1 fruit fly cellular context compared by ENCODE assay signal in genomic region chr3L:9694169-9694866, dm6.
A peak's percentile ranks its signal among the peaks of the same experiment; 100 is the strongest.
TF ChIP-seq lines count a peak whose summit lies in the region.

No protein-coding gene starts in this region.

TF ChIP-seq in whole organism, embryonic, 481 proteins besides CTCF, POLR2A, EP300 and RAD21 (continued from another document):
- TF ChIP-seq onecut (GFP tag; IDR thresholded peaks at IDR 0.05; lab: Robert Waterston, UW) (no peak), CG12769 (tag; optimal IDR thresholded peaks at IDR 0.05; lab: Kevin White, UChicago) (peak; percentile 73), CG10543 (GFP tag; optimal IDR thresholded peaks at IDR 0.05; lab: Kevin White, UChicago) (no peak), CG11695 (GFP tag; IDR thresholded peaks at IDR 0.05; lab: Robert Waterston, UW) (0 out of 3 replicates have a peak, but pooled peaks have one; percentile 26), Med (GFP tag; lab: Kevin White, UChicago) (peak; percentile 8), Hey (tag; optimal IDR thresholded peaks at IDR 0.05; lab: Kevin White, UChicago) (no peak), Abd-B (GFP tag; optimal IDR thresholded peaks at IDR 0.05; lab: Kevin White, UChicago) (no peak), kah (GFP tag; optimal IDR thresholded peaks at IDR 0.05; lab: Kevin White, UChicago) (no peak), seq (GFP tag; IDR thresholded peaks at IDR 0.05; lab: Robert Waterston, UW) (peak; percentile 49; the same call in 1 of the 2 replicates), HmgD (GFP tag; optimal IDR thresholded peaks at IDR 0.05; lab: Kevin White, UChicago) (no peak), Doc2 (GFP tag; IDR thresholded peaks at IDR 0.05; lab: Robert Waterston, UW) (no peak), mirr (GFP tag; optimal IDR thresholded peaks at IDR 0.05; lab: Kevin White, UChicago) (peak; percentile 40), ewg (GFP tag; optimal IDR thresholded peaks at IDR 0.05; lab: Kevin White, UChicago) (peak; percentile 24), CG32532 (GFP tag; IDR thresholded peaks at IDR 0.05; lab: Robert Waterston, UW) (peak; percentile 57; the same call in 1 of the 2 replicates), CG17568 (GFP tag; optimal IDR thresholded peaks at IDR 0.05; lab: Kevin White, UChicago) (peak; percentile 31), Mad (GFP tag; optimal IDR thresholded peaks at IDR 0.05; lab: Kevin White, UChicago) (no peak), danr (GFP tag; IDR thresholded peaks at IDR 0.05; lab: Robert Waterston, UW) (no peak), dysf (GFP tag; IDR thresholded peaks at IDR 0.05; lab: Robert Waterston, UW) (no peak), Dip3 (GFP tag; optimal IDR thresholded peaks at IDR 0.05; lab: Kevin White, UChicago) (no peak), CG13287 (GFP tag; IDR thresholded peaks at IDR 0.05; lab: Robert Waterston, UW; ENCODE audit: partially characterized antibody) (peak; percentile 49; the same call in 1 of the 2 replicates), so (GFP tag; IDR thresholded peaks at IDR 0.05; lab: Robert Waterston, UW) (no peak), CG34224 (GFP tag; IDR thresholded peaks at IDR 0.05; lab: Robert Waterston, UW; ENCODE audit: partially characterized antibody) (0 out of 3 replicates have a peak, but pooled peaks have one; percentile 40), ci (GFP tag; IDR thresholded peaks at IDR 0.05; lab: Robert Waterston, UW) (peak; percentile 38; the same call in 1 of the 3 replicates), vvl (GFP tag; IDR thresholded peaks at IDR 0.05; lab: Robert Waterston, UW) (0 out of 2 replicates have a peak, but pooled peaks have one; percentile 32), mam (GFP tag; optimal IDR thresholded peaks at IDR 0.05; lab: Kevin White, UChicago) (no peak), Hsf (GFP tag; optimal IDR thresholded peaks at IDR 0.05; lab: Kevin White, UChicago) (no peak), Meics (GFP tag; optimal IDR thresholded peaks at IDR 0.05; lab: Kevin White, UChicago) (peak; percentile 15), yki (optimal IDR thresholded peaks at IDR 0.05; lab: Kevin White, UChicago) (peak; percentile 47), dimm (GFP tag; IDR thresholded peaks at IDR 0.05; lab: Robert Waterston, UW) (no peak), B-H2 (GFP tag; optimal IDR thresholded peaks at IDR 0.05; lab: Kevin White, UChicago) (peak; percentile 17), Jarid2 (GFP tag; optimal IDR thresholded peaks at IDR 0.05; lab: Kevin White, UChicago) (no peak), lab (GFP tag; optimal IDR thresholded peaks at IDR 0.05; lab: Kevin White, UChicago) (peak; percentile 9), hbn (GFP tag; IDR thresholded peaks at IDR 0.05; lab: Robert Waterston, UW; ENCODE audit: partially characterized antibody) (peak; percentile 22; the same call in 1 of the 2 replicates), sna (GFP tag; IDR thresholded peaks at IDR 0.05; lab: Robert Waterston, UW; ENCODE audit: partially characterized antibody) (0 out of 2 replicates have a peak, but pooled peaks have one; percentile 30), Hr51 (GFP tag; optimal IDR thresholded peaks at IDR 0.05; lab: Kevin White, UChicago) (no peak), CG11504 (tag; optimal IDR thresholded peaks at IDR 0.05; lab: Kevin White, UChicago) (no peak), sqz (GFP tag; optimal IDR thresholded peaks at IDR 0.05; lab: Kevin White, UChicago) (peak; percentile 49), gsb (GFP tag; IDR thresholded peaks at IDR 0.05; lab: Robert Waterston, UW) (no peak), CG16815 (GFP tag; optimal IDR thresholded peaks at IDR 0.05; lab: Kevin White, UChicago) (no peak), CG12071 (GFP tag; optimal IDR thresholded peaks at IDR 0.05; lab: Kevin White, UChicago) (peak; percentile 14), Atf6 (GFP tag; IDR thresholded peaks at IDR 0.05; lab: Robert Waterston, UW) (0 out of 2 replicates have a peak, but pooled peaks have one; percentile 8), CG3995 (GFP tag; optimal IDR thresholded peaks at IDR 0.05; lab: Kevin White, UChicago) (peak; percentile 13), CG9932 (GFP tag; IDR thresholded peaks at IDR 0.05; lab: Robert Waterston, UW) (0 out of 2 replicates have a peak, but pooled peaks have one; percentile 11), vfl (GFP tag; optimal IDR thresholded peaks at IDR 0.05; lab: Kevin White, UChicago) (no peak), corto (GFP tag; optimal IDR thresholded peaks at IDR 0.05; lab: Kevin White, UChicago) (peak; percentile 29), CG34376 (GFP tag; optimal IDR thresholded peaks at IDR 0.05; lab: Kevin White, UChicago) (peak; percentile 51), Max (GFP tag; optimal IDR thresholded peaks at IDR 0.05; lab: Kevin White, UChicago) (no peak), BEAF-32 (GFP tag; optimal IDR thresholded peaks at IDR 0.05; lab: Kevin White, UChicago) (peak; percentile 12), pb (GFP tag; optimal IDR thresholded peaks at IDR 0.05; lab: Kevin White, UChicago) (no peak), wdn (GFP tag; IDR thresholded peaks at IDR 0.05; lab: Robert Waterston, UW) (0 out of 2 replicates have a peak, but pooled peaks have one; percentile 11), pzg (GFP tag; optimal IDR thresholded peaks at IDR 0.05; lab: Kevin White, UChicago) (no peak), Bteb2 (GFP tag; optimal IDR thresholded peaks at IDR 0.05; lab: Kevin White, UChicago) (no peak), CG8290 (GFP tag; optimal IDR thresholded peaks at IDR 0.05; lab: Kevin White, UChicago) (no peak), CG8290 (tag; optimal IDR thresholded peaks at IDR 0.05; lab: Kevin White, UChicago) (peak in 1 of 2 experiments; percentile 21), Dref (GFP tag; IDR thresholded peaks at IDR 0.05; lab: Robert Waterston, UW) (peak; percentile 51), B-H1 (GFP tag; IDR thresholded peaks at IDR 0.05; lab: Robert Waterston, UW) (no peak), bigmax (GFP tag; optimal IDR thresholded peaks at IDR 0.05; lab: Kevin White, UChicago) (peak; percentile 28), dan (GFP tag; IDR thresholded peaks at IDR 0.05; lab: Robert Waterston, UW) (no peak), CG18476 (GFP tag; optimal IDR thresholded peaks at IDR 0.05; lab: Kevin White, UChicago) (no peak), nom (GFP tag; optimal IDR thresholded peaks at IDR 0.05; lab: Kevin White, UChicago) (peak; percentile 8), CG15514 (GFP tag; optimal IDR thresholded peaks at IDR 0.05; lab: Kevin White, UChicago) (peak; percentile 46), inv (GFP tag; IDR thresholded peaks at IDR 0.05; lab: Robert Waterston, UW; ENCODE audit: partially characterized antibody) (no peak), otp (GFP tag; IDR thresholded peaks at IDR 0.05; lab: Robert Waterston, UW) (no peak), CG8924 (tag; optimal IDR thresholded peaks at IDR 0.05; lab: Kevin White, UChicago) (no peak), disco-r (GFP tag; optimal IDR thresholded peaks at IDR 0.05; lab: Kevin White, UChicago) (no peak), dmrt11E (tag; optimal IDR thresholded peaks at IDR 0.05; lab: Kevin White, UChicago) (no peak)
TF ChIP-seq in whole organism, embryonic: peak in this region for 45.
